Worm (Caenorhabditis elegans): ENCODE data around the gene cyp-35A2.

- TF ChIP-seq skn-1 (tag; optimal IDR thresholded peaks at IDR 0.05) (no peak), egl-27 (tag; optimal IDR thresholded peaks at IDR 0.05) (no peak), ama-1 (optimal IDR thresholded peaks at IDR 0.05) (no peak), lin-15B (tag; optimal IDR thresholded peaks at IDR 0.05) (no peak), nhr-237 (tag; optimal IDR thresholded peaks at IDR 0.05) (no peak), lin-13 (GFP tag; optimal IDR thresholded peaks at IDR 0.05) (no peak), zag-1 (tag; optimal IDR thresholded peaks at IDR 0.05) (no peak), ztf-11 (tag; optimal IDR thresholded peaks at IDR 0.05) (no peak), aly-2 (tag; optimal IDR thresholded peaks at IDR 0.05) (no peak), lsy-2 (tag; optimal IDR thresholded peaks at IDR 0.05) (no peak)
Measured at ce11 chrV:7332253-7332652, 31.7 kb downstream of the cyp-35A2 start, which contains the start of gene F10G2.1.

Measured in whole organism, L1 larva.